Worm (Caenorhabditis elegans): ENCODE results near the gene C46A5.6.

ce11 chrIV:7724912-7725311 is 38.7 kb downstream of the C46A5.6 start:
- TF ChIP-seq unc-39 (tag; optimal IDR thresholded peaks at IDR 0.05) (no peak), mls-2 (tag; optimal IDR thresholded peaks at IDR 0.05) (no peak), ceh-43 (GFP tag; optimal IDR thresholded peaks at IDR 0.05) (no peak), nhr-12 (tag; optimal IDR thresholded peaks at IDR 0.05) (no peak), nhr-237 (tag; optimal IDR thresholded peaks at IDR 0.05) (no peak), lsy-2 (tag; optimal IDR thresholded peaks at IDR 0.05) (no peak), nhr-28 (tag; optimal IDR thresholded peaks at IDR 0.05) (no peak), ces-1 (GFP tag; optimal IDR thresholded peaks at IDR 0.05) (no peak), ztf-11 (tag; optimal IDR thresholded peaks at IDR 0.05) (no peak), elt-3 (tag; optimal IDR thresholded peaks at IDR 0.05) (no peak), lin-13 (tag; optimal IDR thresholded peaks at IDR 0.05) (no peak), ceh-39 (tag; optimal IDR thresholded peaks at IDR 0.05) (no peak), unc-62 (GFP tag; optimal IDR thresholded peaks at IDR 0.05) (no peak)
